Fruit fly (Drosophila melanogaster) whole organism, embryonic: ENCODE data around the gene RpS17.

Experiments
- Abd-B ChIP-seq: fragments of 200-800 bp; sonication (Bioruptor generic); optimal IDR thresholded peaks from 2 replicates; lab custom pipeline; 2018; ENCODE audit warnings: missing biosample characterization, mild to moderate bottlenecking, missing genetic modification characterization, moderate library complexity
- CG11085 ChIP-seq: fragments of 200-800 bp; sonication (Bioruptor generic); IDR thresholded peaks from 2 replicates; pipeline ENCODE4 v1.3.6; 2022; ENCODE audit warnings: missing biosample characterization, missing genetic modification characterization
- CG11723 ChIP-seq: fragments of 200-800 bp; sonication (Bioruptor generic); optimal IDR thresholded peaks from 2 replicates; lab custom pipeline; 2017; ENCODE audit warnings: missing biosample characterization, mild to moderate bottlenecking, missing genetic modification characterization
- CG13894 ChIP-seq: fragments of 200-800 bp; sonication (Bioruptor generic); optimal IDR thresholded peaks from 3 replicates; lab custom pipeline; 2018; ENCODE audit warnings: missing biosample characterization, mild to moderate bottlenecking, missing genetic modification characterization, moderate library complexity
- CG15269 ChIP-seq: fragments of 200-800 bp; sonication (Bioruptor generic); optimal IDR thresholded peaks from 2 replicates; lab custom pipeline; 2018; ENCODE audit warnings: missing biosample characterization, mild to moderate bottlenecking, missing genetic modification characterization, moderate library complexity
- CG16863 ChIP-seq: fragments of 200-800 bp; sonication (Bioruptor generic); optimal IDR thresholded peaks from 3 replicates; lab custom pipeline; 2016; ENCODE audit warnings: missing biosample characterization, missing genetic modification characterization
- CG17385 ChIP-seq: fragments of 200-800 bp; sonication (Bioruptor generic); optimal IDR thresholded peaks from 3 replicates; lab custom pipeline; 2018; ENCODE audit warnings: missing biosample characterization, mild to moderate bottlenecking, missing genetic modification characterization
- CG17829 ChIP-seq: fragments of 200-800 bp; optimal IDR thresholded peaks from 2 replicates; lab custom pipeline; 2019; ENCODE audit warnings: missing biosample characterization, mild to moderate bottlenecking, missing genetic modification characterization, moderate library complexity
- CG2116 ChIP-seq: fragments of 200-800 bp; sonication (Bioruptor generic); optimal IDR thresholded peaks from 3 replicates; lab custom pipeline; 2018; ENCODE audit warnings: missing biosample characterization, mild to moderate bottlenecking, missing genetic modification characterization
- CG2712 ChIP-seq: fragments of 200-800 bp; optimal IDR thresholded peaks from 3 replicates; lab custom pipeline; 2019; ENCODE audit warnings: missing biosample characterization, mild to moderate bottlenecking, missing genetic modification characterization, moderate library complexity
- CG31224 ChIP-seq: fragments of 200-800 bp; sonication (Bioruptor generic); IDR thresholded peaks from 2 replicates; pipeline ENCODE4 v1.3.6; 2022; ENCODE audit warnings: missing biosample characterization, missing genetic modification characterization
- CG3163 ChIP-seq: fragments of 200-800 bp; sonication (Bioruptor generic); optimal IDR thresholded peaks from 3 replicates; lab custom pipeline; 2016; ENCODE audit warnings: missing biosample characterization, missing genetic modification characterization
- CG32767 ChIP-seq: fragments of 200-800 bp; sonication (Bioruptor generic); IDR thresholded peaks from 2 replicates; pipeline ENCODE4 v1.3.6; 2022; ENCODE audit warnings: missing biosample characterization, missing genetic modification characterization
- CG5245 ChIP-seq: fragments of 200-800 bp; sonication (Bioruptor generic); optimal IDR thresholded peaks from 3 replicates; lab custom pipeline; 2016; ENCODE audit warnings: missing biosample characterization, missing genetic modification characterization
- CG6683 ChIP-seq: fragments of 200-800 bp; sonication (Bioruptor generic); optimal IDR thresholded peaks from 2 replicates; lab custom pipeline; 2017; ENCODE audit warnings: missing biosample characterization, mild to moderate bottlenecking, missing genetic modification characterization, missing genetic modification reagents
- CG6765 ChIP-seq: fragments of 200-800 bp; sonication (Bioruptor generic); optimal IDR thresholded peaks from 3 replicates; lab custom pipeline; 2017; ENCODE audit warnings: missing biosample characterization, mild to moderate bottlenecking, missing genetic modification characterization
- CG6813 ChIP-seq: fragments of 200-800 bp; sonication (Bioruptor generic); optimal IDR thresholded peaks from 2 replicates; lab custom pipeline; 2017; ENCODE audit warnings: missing biosample characterization, missing genetic modification characterization, mild to moderate bottlenecking, moderate library complexity, missing genetic modification reagents
- CG6854 ChIP-seq: fragments of 200-800 bp; sonication (Bioruptor generic); optimal IDR thresholded peaks from 3 replicates; lab custom pipeline; 2017; ENCODE audit warnings: missing biosample characterization, mild to moderate bottlenecking, missing genetic modification characterization
- CG8388 ChIP-seq: fragments of 200-800 bp; sonication (Bioruptor generic); optimal IDR thresholded peaks from 2 replicates; lab custom pipeline; 2019; ENCODE audit warnings: missing biosample characterization, mild to moderate bottlenecking, missing genetic modification characterization, moderate library complexity
- CG9932 ChIP-seq: fragments of 200-800 bp; sonication (Bioruptor generic); IDR thresholded peaks from 2 replicates; pipeline ENCODE4 v1.3.6; 2022; ENCODE audit warnings: missing biosample characterization, missing genetic modification characterization
- Dad ChIP-seq: fragments of 200-800 bp; sonication (Bioruptor generic); optimal IDR thresholded peaks from 3 replicates; lab custom pipeline; 2016; ENCODE audit warnings: missing biosample characterization, missing genetic modification characterization
- Dek ChIP-seq: fragments of 200-800 bp; sonication (Bioruptor generic); optimal IDR thresholded peaks from 3 replicates; lab custom pipeline; 2019; ENCODE audit warnings: missing biosample characterization, mild to moderate bottlenecking, missing genetic modification characterization, moderate library complexity
- E2f1 ChIP-seq: fragments of 200-800 bp; sonication (Bioruptor generic); IDR thresholded peaks from 2 replicates; pipeline ENCODE4 v1.3.6; 2022; ENCODE audit warnings: missing biosample characterization, missing genetic modification characterization
- HmgD ChIP-seq: fragments of 200-800 bp; sonication (Bioruptor generic); optimal IDR thresholded peaks from 3 replicates; lab custom pipeline; 2016; ENCODE audit warnings: missing biosample characterization, missing genetic modification characterization
- Kr ChIP-seq: fragments of 200-800 bp; sonication (Bioruptor generic); optimal IDR thresholded peaks from 2 replicates; lab custom pipeline; 2017; ENCODE audit warnings: missing biosample characterization, mild to moderate bottlenecking, missing genetic modification characterization
- MESR4 ChIP-seq: fragments of 200-800 bp; sonication (Bioruptor generic); optimal IDR thresholded peaks from 2 replicates; lab custom pipeline; 2018; ENCODE audit warnings: missing biosample characterization, mild to moderate bottlenecking, missing genetic modification characterization, moderate library complexity
- NC2α ChIP-seq: fragments of 200-800 bp; sonication (Bioruptor generic); optimal IDR thresholded peaks from 2 replicates; lab custom pipeline; 2016; ENCODE audit warnings: missing biosample characterization, missing genetic modification characterization
- Neu2 ChIP-seq: fragments of 200-800 bp; sonication (Bioruptor generic); optimal IDR thresholded peaks from 3 replicates; lab custom pipeline; 2016; ENCODE audit warnings: missing biosample characterization, missing genetic modification characterization, borderline replicate concordance
- Side ChIP-seq: fragments of 200-800 bp; sonication (Bioruptor generic); optimal IDR thresholded peaks from 2 replicates; lab custom pipeline; 2016; ENCODE audit warnings: missing biosample characterization, missing genetic modification characterization
- Sox102F ChIP-seq: fragments of 200-800 bp; sonication (Bioruptor generic); optimal IDR thresholded peaks from 2 replicates; lab custom pipeline; 2018; ENCODE audit warnings: missing biosample characterization, mild to moderate bottlenecking, missing genetic modification characterization, moderate library complexity
- Trl ChIP-seq, 3 experiments: fragments of >200 bp in 2 of 3; fragments of 200-800 bp in 1 of 3; sonication (Bioruptor generic) in 1 of 3; optimal IDR thresholded peaks; 2 replicates in 1 of 3; 3 replicates in 2 of 3; lab custom pipeline; 2016 to 2017; ENCODE audit warnings: missing biosample characterization in 1 of 3, missing genetic modification characterization in 1 of 3
- ab ChIP-seq: fragments of 200-800 bp; sonication (Bioruptor generic); optimal IDR thresholded peaks from 2 replicates; lab custom pipeline; 2016; ENCODE audit warnings: missing biosample characterization, missing genetic modification characterization
- bigmax ChIP-seq: fragments of 200-800 bp; sonication (Bioruptor generic); optimal IDR thresholded peaks from 2 replicates; lab custom pipeline; 2018; ENCODE audit warnings: missing biosample characterization, mild to moderate bottlenecking, missing genetic modification characterization
- cad ChIP-seq: fragments of >200 bp; optimal IDR thresholded peaks from 2 replicates; lab custom pipeline; 2017; ENCODE audit warnings: missing biosample characterization, missing genetic modification characterization
- dimm ChIP-seq: fragments of 200-800 bp; sonication (Bioruptor generic); IDR thresholded peaks from 2 replicates; pipeline ENCODE4 v1.3.6; 2022; ENCODE audit warnings: missing biosample characterization, missing genetic modification characterization
- ken ChIP-seq: fragments of 200-800 bp; sonication (Bioruptor generic); IDR thresholded peaks from 3 replicates; pipeline ENCODE4 v1.3.6; 2022; ENCODE audit warnings: missing biosample characterization, missing genetic modification characterization
- mam ChIP-seq: fragments of 200-800 bp; sonication (Bioruptor generic); optimal IDR thresholded peaks from 3 replicates; lab custom pipeline; 2016; ENCODE audit warnings: missing biosample characterization, missing genetic modification characterization
- nom ChIP-seq: fragments of 200-800 bp; sonication (Bioruptor generic); optimal IDR thresholded peaks from 2 replicates; lab custom pipeline; 2017; ENCODE audit warnings: missing biosample characterization, missing genetic modification characterization, mild to moderate bottlenecking, moderate library complexity, missing genetic modification reagents
- pan ChIP-seq, 4 experiments: fragments of >200 bp in 3 of 4; fragments of 200-800 bp in 1 of 4; sonication (Bioruptor generic) in 1 of 4; optimal IDR thresholded peaks in 3 of 4; IDR thresholded peaks in 1 of 4; 2 replicates each; pipeline versions ENCODE4 v1.3.6 to Lab custom; 2017 to 2022; ENCODE audit warnings: missing biosample characterization in 2 of 4, missing genetic modification characterization in 2 of 4, mixed read lengths in 1 of 4
- peb ChIP-seq: fragments of 200-800 bp; sonication (Bioruptor generic); IDR thresholded peaks from 2 replicates; pipeline ENCODE4 v1.3.6; 2022; ENCODE audit warnings: missing biosample characterization, missing genetic modification characterization
- sc ChIP-seq, 3 experiments: fragments of >200 bp in 2 of 3; fragments of 200-800 bp in 1 of 3; sonication (Bioruptor generic) in 1 of 3; optimal IDR thresholded peaks; 2 replicates in 2 of 3; 3 replicates in 1 of 3; lab custom pipeline; 2017; ENCODE audit warnings: mild to moderate bottlenecking in 1 of 3, missing biosample characterization in 1 of 3, missing genetic modification characterization in 1 of 3, missing genetic modification reagents in 1 of 3
- sens ChIP-seq: fragments of 200-800 bp; sonication (Bioruptor generic); peaks from one replicate; lab custom pipeline; 2016; ENCODE audit warnings: missing biosample characterization, missing genetic modification characterization
- sna ChIP-seq: fragments of 200-800 bp; sonication (Bioruptor generic); IDR thresholded peaks from 2 replicates; pipeline ENCODE4 v1.3.6; 2022; ENCODE audit warnings: missing biosample characterization, missing genetic modification characterization; ENCODE audit not compliant: partially characterized antibody
- sob ChIP-seq: fragments of 200-800 bp; sonication (Bioruptor generic); IDR thresholded peaks from 2 replicates; pipeline ENCODE4 v1.3.6; 2022; ENCODE audit warnings: missing biosample characterization, missing genetic modification characterization
- unpg ChIP-seq: fragments of 200-800 bp; sonication (Bioruptor generic); optimal IDR thresholded peaks from 3 replicates; lab custom pipeline; 2018; ENCODE audit warnings: missing biosample characterization, mild to moderate bottlenecking, missing genetic modification characterization, moderate library complexity
- usp ChIP-seq: fragments of >200 bp; optimal IDR thresholded peaks from 2 replicates; lab custom pipeline; 2017; ENCODE audit warnings: missing biosample characterization, missing genetic modification characterization
- vvl ChIP-seq: fragments of 200-800 bp; sonication (Bioruptor generic); IDR thresholded peaks from 2 replicates; pipeline ENCODE4 v1.3.6; 2022; ENCODE audit warnings: missing biosample characterization, missing genetic modification characterization
- yki ChIP-seq: fragments of >200 bp; optimal IDR thresholded peaks from 3 replicates; lab custom pipeline; 2018

Gene RpS17

dm6 chr3L:9422636-9423419, 6.8 kb downstream of the RpS17 start, which contains the start of gene aay (continued):
- TF ChIP-seq CG16863 (GFP tag; lab: Kevin White, UChicago) (peak; percentile 97), CG6683 (GFP tag; lab: Kevin White, UChicago) (peak; percentile 97), CG6854 (GFP tag; lab: Kevin White, UChicago) (peak; percentile 98), CG17385 (GFP tag; lab: Kevin White, UChicago) (peak; percentile 98), usp (GFP tag; lab: Kevin White, UChicago) (no peak), nom (GFP tag; lab: Kevin White, UChicago) (peak; percentile 94), CG15269 (tag; lab: Kevin White, UChicago) (peak; percentile 99), CG32767 (GFP tag; lab: Robert Waterston, UW) (peak; percentile 96), pan (optimal IDR thresholded peaks at IDR 0.05; lab: Kevin White, UChicago) (no peak), pan (GFP tag; optimal IDR thresholded peaks at IDR 0.05 in 1 of 2, IDR thresholded peaks at IDR 0.05 in 1 of 2) (peak in 1 of 2 experiments; percentile 98), cad (GFP tag; lab: Kevin White, UChicago) (no peak), dimm (GFP tag; lab: Robert Waterston, UW) (peak; percentile 93), unpg (GFP tag; lab: Kevin White, UChicago) (peak; percentile 99), bigmax (GFP tag; lab: Kevin White, UChicago) (peak; percentile 82), Dek (tag; lab: Kevin White, UChicago) (peak; percentile 99), ken (GFP tag; lab: Robert Waterston, UW) (peak; percentile 97), peb (GFP tag; lab: Robert Waterston, UW) (peak; percentile 96), HmgD (GFP tag; lab: Kevin White, UChicago) (peak; percentile 76), mam (GFP tag; lab: Kevin White, UChicago) (peak; percentile 97), ab (GFP tag; lab: Kevin White, UChicago) (peak; percentile 82), CG13894 (tag; lab: Kevin White, UChicago) (peak; percentile 97), CG8388 (GFP tag; lab: Kevin White, UChicago) (peak; percentile 99), CG11723 (GFP tag; lab: Kevin White, UChicago) (peak; percentile 97), sna (no peak), CG6765 (GFP tag; lab: Kevin White, UChicago) (peak; percentile 98), Neu2 (GFP tag; lab: Kevin White, UChicago) (peak; percentile 93), yki (no peak), Abd-B (GFP tag; lab: Kevin White, UChicago) (peak; percentile 99), Sox102F (GFP tag; lab: Kevin White, UChicago) (peak; percentile 100), Trl (optimal IDR thresholded peaks at IDR 0.05; lab: Kevin White, UChicago) (peak; percentile 60 to 80), Trl (GFP tag; optimal IDR thresholded peaks at IDR 0.05; lab: Kevin White, UChicago) (peak; percentile 95), MESR4 (GFP tag; lab: Kevin White, UChicago) (peak; percentile 87), sob (GFP tag; lab: Robert Waterston, UW) (peak; percentile 99), CG6813 (GFP tag; lab: Kevin White, UChicago) (peak; percentile 99), Kr (GFP tag; lab: Kevin White, UChicago) (peak; percentile 75), NC2α (peak; percentile 97), Side (GFP tag; lab: Kevin White, UChicago) (peak; percentile 95), CG2712 (tag; lab: Kevin White, UChicago) (peak; percentile 100), CG5245 (GFP tag; lab: Kevin White, UChicago) (peak; percentile 97), sc (optimal IDR thresholded peaks at IDR 0.05; lab: Kevin White, UChicago) (no peak), sc (GFP tag; optimal IDR thresholded peaks at IDR 0.05; lab: Kevin White, UChicago) (peak; percentile 98), E2f1 (GFP tag; lab: Robert Waterston, UW) (peak; percentile 98), Dad (GFP tag; lab: Kevin White, UChicago) (peak; percentile 98), CG17829 (tag; lab: Kevin White, UChicago) (peak; percentile 99), CG11085 (peak; percentile 96), CG2116 (GFP tag; lab: Kevin White, UChicago) (peak; percentile 91), CG3163 (GFP tag; lab: Kevin White, UChicago) (peak; percentile 89), sens (GFP tag; lab: Kevin White, UChicago) (peak; percentile 100), vvl (GFP tag; lab: Robert Waterston, UW) (peak; percentile 99), CG31224 (GFP tag; lab: Robert Waterston, UW) (peak; percentile 94), CG9932 (peak; percentile 97)
